Worm (Caenorhabditis elegans): Measurements from ENCODE around the gene nhr-163.

nhr-163 gene

DNA sequence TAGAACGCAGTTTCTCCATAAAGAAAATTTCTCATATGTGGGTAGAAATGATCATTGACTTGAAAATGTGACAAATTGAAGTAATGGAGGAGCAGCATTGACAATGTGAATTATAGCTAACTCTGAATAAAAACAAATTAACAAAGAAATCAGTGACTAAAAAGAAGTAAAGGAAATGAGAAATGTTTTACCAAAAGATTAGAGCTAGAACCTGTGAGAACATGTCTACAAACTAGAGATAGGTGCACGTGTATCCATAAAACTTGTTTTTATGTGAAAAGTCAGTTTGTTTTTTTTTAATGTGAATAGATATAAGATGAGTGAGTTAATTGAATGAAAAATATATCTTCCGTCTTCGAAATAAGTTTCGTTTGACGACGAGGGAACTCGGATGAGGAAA lies 6.8 kb downstream of the nhr-163 start, which contains the start of gene sre-12:
sre-12 (minus strand) TSS at position 101 of the 400 bp plus-strand sequence.
- TF ChIP-seq ztf-26 (tag; optimal IDR thresholded peaks at IDR 0.05) (no peak), dpl-1 (GFP tag; optimal IDR thresholded peaks at IDR 0.05) (no peak), aptf-3 (GFP tag; IDR thresholded peaks at IDR 0.05) (no peak), ztf-25 (GFP tag; IDR thresholded peaks at IDR 0.05) (no peak), pbrm-1 (GFP tag; IDR thresholded peaks at IDR 0.05) (no peak)

DNA sequence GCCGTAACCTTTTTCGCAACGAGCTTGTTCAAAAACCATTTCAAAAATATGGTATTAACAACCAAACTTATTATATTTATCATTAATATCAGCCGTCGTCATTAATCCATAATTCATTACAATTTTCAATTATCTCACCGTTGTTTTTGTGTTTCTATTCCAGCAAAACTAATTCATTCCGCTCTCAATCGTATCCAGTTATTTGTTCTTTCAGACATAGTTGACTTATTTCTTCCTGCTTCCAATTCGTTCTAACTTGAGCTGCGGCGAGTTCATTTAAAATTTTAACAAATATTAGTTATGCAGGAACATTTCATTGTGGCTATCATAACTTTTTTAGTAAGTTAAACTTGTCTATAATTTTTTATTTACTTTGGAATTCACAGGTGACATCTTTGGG lies 9.8 kb downstream of the nhr-163 start, which contains the start of gene srx-16:
srx-16 (plus strand) TSS at position 301 of the 400 bp plus-strand sequence.
- no peak for TF ChIP-seq F57A8.1 (GFP tag; optimal IDR thresholded peaks at IDR 0.05)
- TF ChIP-seq Y53F4B.3 (GFP tag; IDR thresholded peaks at IDR 0.05): no peak

DNA sequence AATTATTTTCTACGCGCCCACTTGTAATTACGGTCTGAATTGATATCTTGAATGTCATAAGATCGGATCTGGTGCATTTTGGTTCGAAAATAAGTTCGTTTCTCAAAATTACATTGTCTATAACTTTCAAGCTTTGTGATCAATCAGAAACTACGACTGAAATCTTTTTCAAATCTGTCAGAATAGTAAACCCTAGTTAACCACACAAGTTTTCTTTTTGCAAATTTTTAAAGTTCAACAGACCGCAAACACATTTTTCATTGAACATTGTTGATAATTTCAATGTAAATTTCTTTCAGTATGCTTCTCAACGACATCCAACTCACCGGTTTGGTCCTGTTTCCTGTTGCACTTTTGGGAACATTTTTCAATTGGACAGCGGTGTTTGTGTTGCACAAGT lies 14.3 kb downstream of the nhr-163 start, which contains the start of gene srx-59:
srx-59 (plus strand) TSS at position 301 of the 400 bp plus-strand sequence.
- TF ChIP-seq sptf-2 (GFP tag; optimal IDR thresholded peaks at IDR 0.05): no peak
- TF ChIP-seq F22D6.2 (tag; optimal IDR thresholded peaks at IDR 0.05): no peak
- no peak for TF ChIP-seq B0336.3 (GFP tag; IDR thresholded peaks at IDR 0.05)
- TF ChIP-seq rpc-1 (optimal IDR thresholded peaks at IDR 0.05): no peak
- no peak for TF ChIP-seq rpc-1 (tag; optimal IDR thresholded peaks at IDR 0.05)
- TF ChIP-seq F52B5.7 (tag; optimal IDR thresholded peaks at IDR 0.05): no peak
- TF ChIP-seq T26A5.8 (tag; optimal IDR thresholded peaks at IDR 0.05): no peak
- TF ChIP-seq let-526 (GFP tag; IDR thresholded peaks at IDR 0.05): no peak
- TF ChIP-seq hmg-20 (GFP tag; IDR thresholded peaks at IDR 0.05): no peak

DNA sequence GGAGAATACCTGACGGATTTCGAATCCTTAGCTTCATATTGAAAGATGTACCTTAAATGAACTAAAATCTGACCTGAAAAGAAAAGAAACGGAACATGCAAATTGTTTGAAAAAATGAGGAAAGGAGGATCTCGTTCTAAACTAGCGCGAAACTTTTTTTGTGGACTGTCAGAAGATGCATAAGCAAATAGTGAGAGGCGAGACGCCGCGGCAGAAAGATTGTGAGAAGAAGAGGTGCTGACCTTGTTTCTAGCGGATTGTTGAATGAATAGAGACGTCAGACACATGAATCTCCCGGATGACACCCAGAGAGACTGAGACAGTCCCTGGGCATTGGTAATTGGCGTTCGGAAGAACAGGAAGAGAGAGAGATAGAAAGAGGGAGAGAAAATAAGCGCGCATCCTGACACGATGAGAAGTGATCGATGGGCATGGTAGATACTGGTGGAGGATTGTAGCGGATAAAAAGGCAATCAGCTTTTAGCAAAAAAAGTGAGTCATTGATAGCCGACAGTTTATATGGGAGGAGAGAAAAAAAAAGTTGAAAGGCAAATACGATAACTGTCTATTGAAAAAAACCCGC lies 15.8 kb downstream of the nhr-163 start, which contains the start of gene ptr-15:
ptr-15 (minus strand) TSS at position 51 of the 583 bp plus-strand sequence.
- no peak for TF ChIP-seq ceh-100 (GFP tag; IDR thresholded peaks at IDR 0.05)
- no peak for TF ChIP-seq ztf-6 (GFP tag; IDR thresholded peaks at IDR 0.05)
- TF ChIP-seq ceh-40 (GFP tag; IDR thresholded peaks at IDR 0.05): no peak
- 0 out of 2 replicates have a peak, but pooled peaks have one; percentile 12 for TF ChIP-seq ceh-58 (GFP tag; IDR thresholded peaks at IDR 0.05)
- no peak for TF ChIP-seq F37B4.10 (GFP tag; IDR thresholded peaks at IDR 0.05)
- no peak for TF ChIP-seq egl-44 (GFP tag; IDR thresholded peaks at IDR 0.05)
- TF ChIP-seq sdz-38 (tag; optimal IDR thresholded peaks at IDR 0.05): no peak
- no peak for TF ChIP-seq ztf-26 (tag; optimal IDR thresholded peaks at IDR 0.05)
- no peak for TF ChIP-seq pbrm-1 (GFP tag; IDR thresholded peaks at IDR 0.05)

DNA sequence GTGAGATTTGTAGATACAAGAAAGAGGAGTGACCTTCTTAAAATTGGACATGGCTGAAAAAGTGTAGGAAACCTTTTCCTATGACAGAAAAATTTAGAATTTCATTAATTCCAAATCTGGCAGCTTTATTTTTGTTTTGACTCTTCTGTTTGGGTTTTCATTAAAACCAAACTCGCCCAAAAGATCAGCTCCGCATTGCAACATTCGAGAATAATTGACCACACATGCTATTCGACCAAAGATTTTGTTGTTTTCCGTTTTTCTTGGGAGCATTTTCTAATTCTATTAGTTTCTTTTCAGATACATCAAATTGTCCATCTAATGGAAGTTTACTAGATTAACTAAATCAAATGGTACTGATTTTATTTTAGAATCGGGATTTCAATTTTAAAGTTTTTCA lies 29.6 kb downstream of the nhr-163 start, which contains the start of gene mec-1:
mec-1 (plus strand) TSS at position 301 of the 400 bp plus-strand sequence.
- TF ChIP-seq akir-1 (GFP tag; optimal IDR thresholded peaks at IDR 0.05) (no peak), egl-44 (GFP tag; IDR thresholded peaks at IDR 0.05) (no peak), dpl-1 (GFP tag; optimal IDR thresholded peaks at IDR 0.05) (no peak), snpc-1.3 (tag; optimal IDR thresholded peaks at IDR 0.05; ENCODE audit: insufficient read depth) (no peak), F55B11.4 (tag; optimal IDR thresholded peaks at IDR 0.05; ENCODE audit: borderline replicate concordance, insufficient read depth) (no peak), B0019.2 (GFP tag; conservative IDR thresholded peaks at IDR 0.05) (no peak), aptf-3 (GFP tag; IDR thresholded peaks at IDR 0.05) (no peak), chd-7 (tag; optimal IDR thresholded peaks at IDR 0.05) (no peak)

DNA sequence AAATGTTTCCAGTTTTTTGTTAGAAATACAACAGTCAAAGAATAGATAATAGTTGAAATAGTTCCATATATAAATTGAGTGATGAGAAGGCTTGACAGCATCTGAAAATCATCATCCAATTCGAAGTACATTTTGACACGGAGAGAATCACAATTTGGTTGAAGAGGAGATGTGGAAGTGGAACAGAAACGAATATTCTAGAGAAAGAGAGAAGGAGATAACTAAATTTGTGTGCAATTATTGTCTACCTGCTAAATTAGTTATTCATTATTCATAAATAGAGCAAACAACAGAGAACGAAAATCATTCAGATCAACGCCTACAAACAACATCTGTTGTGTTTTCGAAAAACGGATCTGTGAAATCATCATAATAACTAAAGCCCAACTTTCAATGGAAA lies 32.0 kb downstream of the nhr-163 start, which contains the start of gene srg-31:
srg-31 (minus strand) TSS at position 101 of the 400 bp plus-strand sequence.
- TF ChIP-seq nhr-120 (GFP tag; IDR thresholded peaks at IDR 0.05) (no peak), nfya-1 (tag; optimal IDR thresholded peaks at IDR 0.05; ENCODE audit: borderline replicate concordance, insufficient read depth) (no peak), ztf-26 (tag; optimal IDR thresholded peaks at IDR 0.05) (no peak), aptf-2 (GFP tag; conservative IDR thresholded peaks at IDR 0.05) (no peak), efl-1 (GFP tag; optimal IDR thresholded peaks at IDR 0.05) (no peak), F52B5.7 (tag; optimal IDR thresholded peaks at IDR 0.05) (no peak), ets-4 (GFP tag; optimal IDR thresholded peaks at IDR 0.05) (no peak), ztf-22 (GFP tag; optimal IDR thresholded peaks at IDR 0.05) (no peak), B0035.1 (tag; optimal IDR thresholded peaks at IDR 0.05) (no peak), hrde-1 (tag; optimal IDR thresholded peaks at IDR 0.05; ENCODE audit: borderline replicate concordance) (no peak)

Data from whole organism, young adult.